Fruit fly (Drosophila melanogaster) whole organism, prepupa: ENCODE data around the gene CG13384.

Experiments used
- CG1621 ChIP-seq: fragments of 200-800 bp; sonication (Bioruptor generic); optimal IDR thresholded peaks from 3 replicates; lab custom pipeline; 2018; ENCODE audit warnings: missing biosample characterization, mild to moderate bottlenecking, missing genetic modification characterization
- CG16779 ChIP-seq: fragments of 200-800 bp; sonication (Bioruptor generic); optimal IDR thresholded peaks from 3 replicates; lab custom pipeline; 2017; ENCODE audit warnings: missing biosample characterization, mild to moderate bottlenecking, missing genetic modification characterization
- CG3032 ChIP-seq: fragments of 200-800 bp; optimal IDR thresholded peaks from 2 replicates; lab custom pipeline; 2019; ENCODE audit warnings: missing biosample characterization, mild to moderate bottlenecking, missing genetic modification characterization, moderate library complexity
- CG32006 ChIP-seq: fragments of 200-800 bp; sonication (Bioruptor generic); optimal IDR thresholded peaks from 3 replicates; lab custom pipeline; 2017; ENCODE audit warnings: missing biosample characterization, mild to moderate bottlenecking, missing genetic modification characterization
- CG6808 ChIP-seq: fragments of 200-800 bp; sonication (Bioruptor generic); optimal IDR thresholded peaks from 3 replicates; lab custom pipeline; 2017; ENCODE audit warnings: missing biosample characterization, missing genetic modification characterization, mild to moderate bottlenecking, moderate library complexity, missing genetic modification reagents
- OdsH ChIP-seq: fragments of 200-800 bp; sonication (Bioruptor generic); optimal IDR thresholded peaks from 3 replicates; lab custom pipeline; 2016; ENCODE audit warnings: missing biosample characterization, missing genetic modification characterization
- Smox ChIP-seq: fragments of 200-800 bp; sonication (Bioruptor generic); optimal IDR thresholded peaks from 3 replicates; lab custom pipeline; 2016; ENCODE audit warnings: missing biosample characterization, missing genetic modification characterization
- Sox14 ChIP-seq: fragments of 200-800 bp; sonication (Bioruptor generic); optimal IDR thresholded peaks from 3 replicates; lab custom pipeline; 2016; ENCODE audit warnings: missing biosample characterization, missing genetic modification characterization
- acj6 ChIP-seq: fragments of 200-800 bp; sonication (Bioruptor generic); optimal IDR thresholded peaks from 3 replicates; lab custom pipeline; 2016; ENCODE audit warnings: missing biosample characterization, missing genetic modification characterization
- fd59A ChIP-seq: fragments of 200-800 bp; sonication (Bioruptor generic); optimal IDR thresholded peaks from 2 replicates; lab custom pipeline; 2017; ENCODE audit warnings: missing biosample characterization, mild to moderate bottlenecking, missing genetic modification characterization, missing genetic modification reagents
- ss ChIP-seq, 2 experiments: fragments of 200-800 bp; sonication (Bioruptor generic); optimal IDR thresholded peaks; 2 replicates in 1 of 2; 3 replicates in 1 of 2; lab custom pipeline; 2017 to 2018; ENCODE audit warnings: mild to moderate bottlenecking in 2 of 2, missing biosample characterization in 2 of 2, missing genetic modification characterization in 2 of 2, moderate library complexity in 1 of 2
- vri ChIP-seq: fragments of 200-800 bp; sonication (Bioruptor generic); optimal IDR thresholded peaks from 3 replicates; lab custom pipeline; 2016; ENCODE audit warnings: missing biosample characterization, mild to moderate bottlenecking, missing genetic modification characterization

dm6 chr2L:8414887-8415883, 30.9 kb downstream of the CG13384 start, which contains the start of the genes CG13398 and Akap200:
- no peak for TF ChIP-seq Sox14
- peak; percentile 48 for TF ChIP-seq CG3032 (tag; lab: Kevin White, UChicago)
- TF ChIP-seq ss (GFP tag; optimal IDR thresholded peaks at IDR 0.05; lab: Kevin White, UChicago), result peak; percentile 6 to 45
- no peak for TF ChIP-seq CG32006 (GFP tag; lab: Kevin White, UChicago)
- TF ChIP-seq acj6 (GFP tag; lab: Kevin White, UChicago), result no peak
- TF ChIP-seq OdsH, result no peak
- TF ChIP-seq Smox (GFP tag; lab: Kevin White, UChicago), result no peak
- TF ChIP-seq fd59A (GFP tag; lab: Kevin White, UChicago), result no peak
- peak; percentile 39 for TF ChIP-seq CG6808 (GFP tag; lab: Kevin White, UChicago)
- TF ChIP-seq vri (GFP tag; lab: Kevin White, UChicago), result peak; percentile 58
- no peak for TF ChIP-seq CG1621 (tag; lab: Kevin White, UChicago)
- no peak for TF ChIP-seq CG16779
